Worm (Caenorhabditis elegans) whole organism, L4/young adult: ENCODE measurements around the gene F53F8.6.

Experiments
- dao-5 ChIP-seq: sonication (generic microtip); optimal IDR thresholded peaks from 2 replicates; lab custom pipeline; 2016; ENCODE audit warnings: missing genotype, missing genetic modification characterization, moderate library complexity, missing compliant biosample characterization
- him-1 ChIP-seq: sonication (generic microtip); optimal IDR thresholded peaks from 2 replicates; lab custom pipeline; 2016; ENCODE audit warnings: missing genotype, missing genetic modification reagents, missing genetic modification characterization, missing compliant biosample characterization

ce11 chrV:20753838-20754503 lies 49.9 kb downstream of the F53F8.6 start:
- TF ChIP-seq dao-5 (tag; lab: Kevin White, UChicago) (no peak), him-1 (tag; lab: Kevin White, UChicago) (no peak)
